Fruit fly (Drosophila melanogaster) whole organism, larva: ENCODE measurements around the gene Hacd1.
A peak's percentile ranks its signal among the peaks of the same experiment; 100 is the strongest.

Experiments used
- noc ChIP-seq: fragments of 200-800 bp; sonication (Bioruptor generic); optimal IDR thresholded peaks from 3 replicates; lab custom pipeline; 2019; ENCODE audit warnings: missing biosample characterization, mild to moderate bottlenecking, missing genetic modification characterization, moderate library complexity

Gene Hacd1

DNA sequence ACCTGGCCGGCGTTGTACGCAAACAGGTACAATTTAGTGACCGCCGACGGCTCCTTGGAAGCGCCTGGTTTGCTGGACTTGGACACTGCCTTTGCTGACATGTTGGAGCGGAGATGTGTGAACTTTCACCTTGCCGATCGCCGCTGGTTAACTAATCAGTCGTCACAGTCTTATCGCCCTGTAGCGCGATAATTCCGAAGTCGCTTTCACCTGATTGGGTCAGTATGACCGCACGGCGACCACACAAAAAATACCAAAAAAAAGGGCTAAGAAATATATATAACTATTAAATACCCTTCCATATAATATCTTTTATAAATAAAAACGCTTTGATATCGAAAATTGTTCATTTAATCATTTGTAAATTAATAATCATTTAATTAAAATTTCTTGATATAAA lies at the start of gene Hacd1:
Hacd1 (minus strand) TSS at position 216 of the 400 bp plus-strand sequence.
- peak; percentile 36 for TF ChIP-seq noc (tag; lab: Kevin White, UChicago)

DNA sequence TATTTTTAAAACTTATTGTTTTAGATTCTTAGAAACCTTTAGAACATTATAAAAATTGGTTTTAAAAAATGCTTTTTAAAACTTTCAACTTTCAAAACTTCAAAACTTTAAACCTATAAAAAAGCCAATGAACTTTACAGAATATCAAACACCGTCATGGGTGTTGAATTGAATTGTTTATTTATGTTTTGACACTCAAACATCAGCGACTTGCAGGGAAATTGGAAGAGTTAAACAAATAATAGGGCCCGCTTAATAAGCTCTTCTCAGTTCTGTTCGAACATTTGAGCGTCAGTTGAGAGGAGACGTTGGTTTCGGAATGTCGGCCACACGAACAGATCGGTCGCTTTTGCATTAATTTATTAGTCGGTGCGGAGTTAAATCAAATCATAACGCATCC lies 47.1 kb upstream of the Hacd1 start, which contains the start of gene PLCXD:
PLCXD (plus strand) TSS at position 286 of the 400 bp plus-strand sequence.
- no peak for TF ChIP-seq noc (tag; lab: Kevin White, UChicago)

DNA sequence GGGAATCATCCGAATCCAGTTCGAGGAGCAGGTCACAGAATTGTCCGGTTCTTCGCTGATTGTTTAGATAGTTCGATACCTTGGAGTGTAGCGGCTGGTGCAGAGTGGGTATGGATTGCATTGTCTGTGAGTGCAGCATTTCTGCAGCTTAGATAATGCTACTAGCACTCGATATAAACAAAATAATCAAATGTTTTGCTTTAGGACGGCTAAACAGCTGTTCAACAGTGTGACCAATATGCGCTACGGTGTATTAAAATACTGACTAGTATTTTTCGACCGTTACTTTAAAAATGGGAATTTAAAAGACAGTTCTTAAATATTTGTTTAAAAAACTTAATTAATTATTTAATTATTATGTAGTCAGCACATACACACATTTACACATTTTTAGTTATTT lies 46.7 kb upstream of the Hacd1 start, which contains the start of gene Plzf:
Plzf (minus strand) TSS at position 196 of the 400 bp plus-strand sequence.
- no peak for TF ChIP-seq noc (tag; lab: Kevin White, UChicago)

DNA sequence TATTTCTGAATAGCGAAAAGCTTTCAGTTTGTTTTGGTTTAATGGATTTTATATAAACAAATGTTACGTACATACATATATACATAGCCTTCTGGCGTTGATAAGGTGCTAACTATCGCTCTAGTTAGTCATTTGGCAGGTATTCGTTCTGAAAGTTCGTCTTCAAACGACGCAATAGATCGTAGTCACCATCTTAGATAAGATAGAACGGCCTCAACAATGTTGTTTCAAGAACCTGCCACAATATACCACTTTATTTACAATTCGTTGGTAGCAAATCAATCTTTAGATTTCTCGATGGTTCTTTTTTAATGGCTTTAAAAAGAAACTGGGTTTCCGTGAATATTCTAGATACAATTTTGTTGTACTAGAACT lies 44.8 kb upstream of the Hacd1 start:
- peak; percentile 50 for TF ChIP-seq noc (tag; lab: Kevin White, UChicago)

DNA sequence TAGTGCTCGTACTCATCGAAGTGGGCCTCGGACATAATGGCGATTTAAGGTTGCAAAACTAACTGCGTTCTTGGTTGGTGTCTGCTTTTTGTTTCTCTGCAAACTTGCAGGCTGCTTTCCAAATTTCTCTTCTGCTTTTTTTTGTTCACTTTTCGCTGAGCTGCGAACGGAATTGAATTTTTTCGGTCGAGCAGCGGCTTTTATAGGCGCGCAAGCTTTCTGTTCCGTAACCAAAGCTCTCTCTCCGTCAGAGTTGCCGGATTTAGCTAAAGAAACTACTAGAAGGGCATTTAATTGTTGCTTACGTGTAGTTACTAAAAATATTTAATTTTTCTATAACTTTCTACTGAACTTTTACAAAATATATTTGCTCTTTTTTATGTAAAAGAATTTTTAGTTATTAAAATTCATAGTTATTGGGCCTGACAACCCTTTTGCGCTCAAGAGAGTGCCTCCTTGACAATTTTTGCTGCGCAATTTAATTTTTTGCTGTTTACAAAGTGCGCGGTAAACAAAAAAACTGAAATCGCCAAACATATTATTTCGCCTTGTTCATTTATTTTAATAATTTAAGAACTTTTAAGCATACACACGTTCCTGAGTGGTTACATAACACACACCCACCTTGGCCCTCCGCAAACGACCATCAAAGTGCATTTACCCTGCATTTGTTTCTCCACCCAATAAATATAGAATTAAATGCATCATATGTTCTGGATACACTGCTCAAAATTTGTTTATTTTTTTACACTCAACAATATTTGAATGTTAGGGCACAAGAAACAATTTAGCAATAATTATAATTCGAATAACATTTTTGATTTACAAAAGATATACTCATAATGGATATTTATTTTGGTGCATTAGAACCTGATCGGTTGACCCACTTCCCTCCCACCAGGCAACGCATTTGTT lies 44.1 kb upstream of the Hacd1 start, which contains the start of gene CG6770:
CG6770 (minus strand) TSS at position 178 of the 915 bp plus-strand sequence.
- TF ChIP-seq noc (tag; lab: Kevin White, UChicago) = peak; percentile 87

DNA sequence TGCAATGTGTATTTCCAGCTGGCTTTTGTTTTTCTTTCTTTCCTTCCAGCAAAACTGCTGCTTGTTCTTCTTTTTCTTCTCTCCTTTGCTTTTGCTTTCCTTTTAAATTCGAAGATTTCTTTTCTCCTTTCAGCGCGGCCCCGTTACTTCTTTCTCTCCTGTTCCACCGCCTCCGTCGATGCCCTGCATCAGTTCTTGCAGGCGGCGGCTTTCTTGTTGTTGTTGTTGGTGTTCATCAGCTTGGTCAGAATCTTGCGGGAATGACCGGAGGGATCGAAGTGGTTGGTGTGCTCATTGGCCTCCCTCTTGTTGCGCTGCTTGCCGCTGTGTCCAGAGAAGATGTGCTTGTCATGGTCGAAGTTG lies 43.5 kb upstream of the Hacd1 start:
- TF ChIP-seq noc (tag; lab: Kevin White, UChicago) = no peak

DNA sequence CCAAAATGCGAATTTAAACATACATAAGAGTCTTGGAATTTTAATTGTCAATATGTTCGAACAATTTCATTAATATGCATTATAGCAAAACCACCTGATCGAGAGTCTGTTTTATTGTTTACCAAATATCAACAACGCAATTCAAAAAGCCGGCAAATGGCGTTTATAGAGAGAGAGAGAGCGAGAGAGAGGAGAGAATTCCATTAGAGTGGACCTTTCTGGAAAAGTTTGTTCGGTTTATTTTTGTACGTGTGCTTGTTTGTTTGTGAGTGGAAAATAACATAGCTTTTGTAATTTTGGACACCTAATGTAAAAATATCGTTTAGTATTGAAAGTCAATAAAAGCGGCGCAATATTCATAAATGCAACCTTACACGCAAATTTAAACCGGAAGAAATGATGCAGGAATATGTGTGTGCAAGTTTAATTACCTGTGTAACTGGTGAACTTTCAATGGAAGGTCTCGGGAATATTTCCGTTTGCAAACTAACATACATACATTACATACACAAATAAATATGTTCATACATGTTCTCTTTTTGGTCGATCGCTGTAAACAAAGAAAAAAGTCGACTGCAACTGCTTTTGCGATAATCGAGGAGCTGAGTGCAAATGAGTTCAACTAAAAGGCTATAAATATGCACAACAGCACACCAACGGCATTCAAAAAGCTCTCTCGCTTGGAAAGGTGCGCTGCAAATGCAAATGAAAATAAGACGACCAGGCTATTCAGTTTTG lies 42.7 kb upstream of the Hacd1 start, which contains the start of gene CG6785:
CG6785 (minus strand) TSS at position 588 of the 738 bp plus-strand sequence.
- peak; percentile 84 for TF ChIP-seq noc (tag; lab: Kevin White, UChicago)

DNA sequence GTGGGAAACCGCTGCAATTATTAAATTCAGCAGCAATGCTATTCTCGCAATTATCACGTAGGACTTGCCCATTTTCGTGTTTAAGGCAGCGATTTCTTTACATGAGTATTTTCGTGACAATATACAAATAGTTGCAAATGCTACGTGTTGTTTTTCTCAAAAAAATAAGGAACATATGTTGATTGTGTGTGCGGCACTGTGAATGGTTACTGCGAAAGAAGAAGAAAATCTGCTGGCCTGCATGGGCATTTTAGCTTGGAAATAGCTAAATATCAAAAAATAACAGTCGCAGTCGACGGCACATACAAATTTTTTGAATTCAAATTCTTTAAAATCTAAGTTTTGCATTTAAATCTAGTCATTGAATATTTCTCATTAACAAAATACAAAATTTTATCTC lies 38.4 kb upstream of the Hacd1 start, which contains the start of gene CG6766:
CG6766 (minus strand) TSS at position 180 of the 400 bp plus-strand sequence.
- TF ChIP-seq noc (tag; lab: Kevin White, UChicago) = no peak

DNA sequence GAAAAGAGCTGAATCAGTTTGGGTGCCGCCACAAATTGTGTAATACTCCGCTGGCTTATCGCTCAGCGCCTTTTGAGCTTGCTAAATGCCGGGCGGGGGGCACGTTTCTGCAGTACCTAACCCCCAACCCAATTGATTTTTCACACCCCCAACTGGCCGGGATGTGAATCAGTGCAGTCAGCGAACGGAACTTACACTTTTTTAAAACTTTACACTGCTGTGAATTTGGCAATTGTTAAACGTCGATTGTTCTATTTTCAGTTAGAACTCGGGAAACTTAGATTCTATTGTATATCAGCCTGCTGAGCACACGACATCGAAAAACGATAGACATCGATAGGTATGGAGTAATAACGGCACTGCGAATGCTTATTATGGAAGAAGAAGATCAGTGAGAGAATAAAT lies 36.1 kb upstream of the Hacd1 start, which contains the start of gene Tom70:
Tom70 (minus strand) TSS at position 335 of the 405 bp plus-strand sequence.
- no peak for TF ChIP-seq noc (tag; lab: Kevin White, UChicago)

DNA sequence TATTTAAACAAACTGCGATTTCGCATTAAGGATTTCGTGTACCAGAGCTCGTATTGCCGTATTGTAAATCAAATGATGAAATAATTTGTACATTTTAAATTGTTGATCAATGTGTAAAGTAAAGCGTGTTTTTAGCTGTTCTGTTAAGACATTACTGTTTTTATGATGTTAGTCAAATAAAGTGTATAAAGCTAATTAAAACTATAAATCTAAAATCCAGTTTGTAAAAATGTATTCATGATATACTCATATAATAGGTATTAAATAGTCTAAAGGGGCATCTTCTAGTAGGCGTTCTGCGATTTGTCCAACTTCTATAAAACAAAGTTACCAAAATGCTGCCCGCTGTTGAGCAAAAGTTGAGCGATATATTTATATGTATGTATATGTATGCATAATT lies 31.8 kb upstream of the Hacd1 start, which contains the start of gene CG18788:
CG18788 (plus strand) TSS at position 301 of the 400 bp plus-strand sequence.
- no peak for TF ChIP-seq noc (tag; lab: Kevin White, UChicago)

DNA sequence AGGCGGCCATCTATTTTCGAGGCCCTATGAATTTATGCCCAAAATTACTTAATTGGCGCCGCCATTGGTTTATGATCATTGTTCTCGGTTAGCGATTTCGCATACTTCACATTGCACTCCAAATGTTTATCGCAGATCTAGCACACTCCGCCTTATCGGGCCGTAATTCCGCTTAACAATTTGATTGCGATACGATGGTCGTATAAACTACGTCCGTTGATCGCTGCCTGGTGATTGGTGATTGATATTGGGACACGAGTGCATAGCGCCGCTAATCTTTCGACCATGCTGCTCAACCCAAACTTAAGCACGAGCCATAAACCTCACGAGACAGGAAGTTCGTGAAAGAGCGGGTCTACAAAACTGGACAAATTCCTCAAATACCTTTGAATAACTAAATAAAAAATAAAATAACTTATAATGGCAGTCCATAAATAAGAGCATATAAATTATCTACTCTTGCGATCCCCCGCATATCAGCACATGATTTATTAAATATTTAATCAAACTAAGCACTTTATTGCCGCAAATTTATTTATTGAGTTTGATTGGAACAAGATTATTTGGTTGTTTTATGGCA lies 28.6 kb upstream of the Hacd1 start:
- TF ChIP-seq noc (tag; lab: Kevin White, UChicago) = peak; percentile 79

DNA sequence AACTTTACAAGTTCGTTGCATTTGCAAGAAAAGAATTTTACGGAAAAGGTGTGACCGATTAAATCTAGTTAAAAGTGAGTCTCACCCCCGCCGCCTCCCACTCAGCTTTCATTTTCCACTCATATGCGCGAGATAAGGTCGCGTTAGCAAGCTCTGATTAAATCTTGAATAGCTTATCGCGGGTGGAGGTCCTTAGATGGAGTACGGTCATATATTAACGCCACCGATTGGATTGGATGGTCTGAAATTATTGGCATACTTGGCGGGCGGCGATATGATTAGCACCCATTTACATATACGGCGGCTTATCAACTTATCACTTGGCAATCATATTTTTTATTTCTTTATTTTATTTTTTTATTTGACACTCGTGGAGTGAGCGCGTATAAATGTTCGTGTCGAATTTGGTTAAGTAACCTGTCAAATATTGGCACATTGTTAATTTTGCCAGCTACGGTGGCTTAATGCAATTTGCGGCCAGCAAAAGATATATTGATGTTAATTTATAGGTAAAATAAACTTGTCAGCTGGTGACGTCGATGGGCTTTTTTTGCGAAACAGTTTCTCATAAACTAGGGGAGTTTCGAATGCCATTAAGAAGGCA lies 27.6 kb upstream of the Hacd1 start:
- peak; percentile 89 for TF ChIP-seq noc (tag; lab: Kevin White, UChicago)

DNA sequence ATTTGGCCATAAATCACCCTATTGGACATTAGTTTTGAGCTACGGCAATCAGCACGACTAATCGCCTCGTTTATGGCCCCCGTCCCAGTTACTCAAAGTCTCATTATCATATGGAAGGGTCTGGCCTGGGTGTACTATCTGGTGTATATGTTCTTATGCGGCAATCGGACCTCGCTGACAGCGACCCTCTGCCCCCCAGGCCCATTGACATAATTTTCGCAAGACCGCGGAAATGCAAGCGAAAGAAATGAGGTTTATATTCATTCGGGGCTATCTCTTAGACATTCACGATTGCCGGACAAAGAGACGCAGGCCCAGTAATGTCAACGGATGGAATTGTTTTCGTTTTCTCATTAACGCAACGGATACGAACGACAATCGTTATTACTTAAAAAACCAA lies 26.7 kb upstream of the Hacd1 start:
- no peak for TF ChIP-seq noc (tag; lab: Kevin White, UChicago)

DNA sequence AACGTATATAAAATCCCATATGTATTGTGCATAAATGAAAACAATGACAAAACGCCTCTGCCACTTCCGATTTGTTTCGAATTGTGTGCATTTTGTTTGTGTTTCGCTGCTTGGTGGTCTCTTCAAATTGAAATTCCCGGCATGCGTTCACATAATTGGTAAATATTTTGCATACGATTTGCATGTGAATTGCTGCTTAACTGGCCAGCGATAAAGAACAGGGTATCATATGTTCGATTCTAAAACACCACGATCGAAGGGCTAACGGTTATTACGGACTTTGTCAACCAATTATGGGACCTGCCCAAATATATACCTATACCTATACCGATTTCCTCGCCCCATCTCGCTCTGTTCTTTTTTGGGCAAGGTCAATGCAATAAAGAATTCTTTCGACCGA lies 26.0 kb upstream of the Hacd1 start:
- TF ChIP-seq noc (tag; lab: Kevin White, UChicago) = no peak

DNA sequence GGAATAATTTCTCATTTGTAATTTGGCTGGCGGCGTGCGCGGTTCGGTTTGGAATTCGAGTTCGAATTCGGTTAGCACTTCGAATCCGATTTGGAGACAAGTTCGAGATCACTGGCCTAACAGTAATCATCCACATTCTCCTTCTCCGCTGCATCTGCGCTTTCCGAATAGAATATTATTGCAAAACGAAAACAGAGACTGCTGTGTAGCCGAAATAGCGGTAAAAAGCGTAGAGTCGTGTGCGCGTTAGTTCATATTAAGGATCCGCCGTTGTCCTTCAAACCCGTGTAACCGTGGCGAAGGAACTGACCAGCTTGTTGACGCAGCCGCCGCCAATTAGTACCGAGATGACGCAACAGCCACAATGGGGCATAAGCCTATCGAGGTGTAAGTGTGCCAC lies 25.4 kb upstream of the Hacd1 start, which contains the start of gene dmGlut:
dmGlut (plus strand) TSS at position 4 of the 400 bp plus-strand sequence.
- TF ChIP-seq noc (tag; lab: Kevin White, UChicago) = no peak
